Worm (Caenorhabditis elegans) whole organism, L4 larva: ENCODE data around the gene srlf-18.

Source experiments
- D1046.2 ChIP-seq: fragments of 200-800 bp; sonication (Bioruptor generic); IDR thresholded peaks from 2 replicates; pipeline ENCODE4 v1.3.6; 2022; ENCODE audit warnings: missing genetic modification characterization, missing compliant biosample characterization
- F37D6.2 ChIP-seq: sonication (generic microtip); optimal IDR thresholded peaks from 2 replicates; lab custom pipeline; 2016; ENCODE audit warnings: mild to moderate bottlenecking, missing genetic modification characterization, missing compliant biosample characterization
- F44E2.7 ChIP-seq: fragments of 200-800 bp; sonication (Bioruptor generic); IDR thresholded peaks from 2 replicates; pipeline ENCODE4 v2.1.2; 2022; ENCODE audit warnings: missing genetic modification characterization, missing compliant biosample characterization
- T20F7.1 ChIP-seq: fragments of 200-800 bp; sonication (Bioruptor generic); optimal IDR thresholded peaks from 2 replicates; lab custom pipeline; 2018; ENCODE audit warnings: mild to moderate bottlenecking, missing genetic modification characterization, missing compliant biosample characterization
- Y105C5A.15 ChIP-seq: fragments of 200-800 bp; sonication (Bioruptor generic); IDR thresholded peaks from 2 replicates; pipeline ENCODE4 v1.3.6; 2022; ENCODE audit warnings: missing genetic modification characterization, missing compliant biosample characterization
- Y75B8A.6 ChIP-seq: fragments of 200-800 bp; sonication (Bioruptor generic); IDR thresholded peaks from 2 replicates; pipeline ENCODE4 v1.3.6; 2022; ENCODE audit warnings: missing genetic modification reagents, missing genetic modification characterization, missing compliant biosample characterization
- ZK546.5 ChIP-seq, 2 experiments: sonication (generic microtip); optimal IDR thresholded peaks; 2 replicates each; lab custom pipeline; 2017; ENCODE audit warnings: missing biosample characterization in 2 of 2, missing genetic modification characterization in 2 of 2
- ama-1 ChIP-seq: fragments of 150-350 bp; optimal IDR thresholded peaks from 2 replicates; lab custom pipeline; 2014; ENCODE audit warnings: inconsistent platforms, mixed read lengths
- ceh-20 ChIP-seq: fragments of 200-800 bp; sonication (Bioruptor generic); IDR thresholded peaks from 2 replicates; pipeline ENCODE4 v1.3.6; 2022; ENCODE audit warnings: missing genetic modification reagents, missing genetic modification characterization, missing compliant biosample characterization
- ceh-28 ChIP-seq: fragments of 150-350 bp; optimal IDR thresholded peaks from 2 replicates; lab custom pipeline; 2014; ENCODE audit warnings: missing biosample characterization, missing genetic modification reagents, missing genetic modification characterization
- ceh-44 ChIP-seq: fragments of 200-800 bp; sonication (Bioruptor generic); IDR thresholded peaks from 2 replicates; pipeline ENCODE4 v1.3.6; 2022; ENCODE audit warnings: missing genetic modification reagents, missing genetic modification characterization, missing compliant biosample characterization
- ceh-62 ChIP-seq: sonication (generic microtip); optimal IDR thresholded peaks from 2 replicates; lab custom pipeline; 2017; ENCODE audit warnings: missing biosample characterization, missing genetic modification characterization
- ceh-82 ChIP-seq: sonication (generic microtip); optimal IDR thresholded peaks from 2 replicates; lab custom pipeline; 2017; ENCODE audit warnings: missing biosample characterization, missing genetic modification characterization
- cey-2 ChIP-seq: sonication (generic microtip); optimal IDR thresholded peaks from 3 replicates; lab custom pipeline; 2017; ENCODE audit warnings: missing genetic modification characterization, mild to moderate bottlenecking, missing compliant biosample characterization, antibody characterized with exemption, borderline replicate concordance; ENCODE audit not compliant: insufficient read depth
- ctbp-1 ChIP-seq: fragments of 200-800 bp; sonication (Bioruptor generic); IDR thresholded peaks from 2 replicates; pipeline ENCODE4 v1.3.6; 2022; ENCODE audit warnings: missing genetic modification reagents, missing genetic modification characterization, missing compliant biosample characterization
- daf-12 ChIP-seq: fragments of 150-350 bp; optimal IDR thresholded peaks from 2 replicates; lab custom pipeline; 2014; ENCODE audit warnings: missing biosample characterization, missing genetic modification reagents, missing genetic modification characterization
- daf-19 ChIP-seq: fragments of 200-800 bp; sonication (Bioruptor generic); conservative IDR thresholded peaks from 2 replicates; pipeline ENCODE4 v1.3.6; 2022; ENCODE audit warnings: missing genetic modification characterization, missing compliant biosample characterization
- daf-8 ChIP-seq: fragments of 200-800 bp; sonication (Bioruptor generic); IDR thresholded peaks from 2 replicates; pipeline ENCODE4 v1.3.6; 2022; ENCODE audit warnings: missing genetic modification characterization, missing compliant biosample characterization
- dpl-1 ChIP-seq: fragments of 150-350 bp; optimal IDR thresholded peaks from 2 replicates; lab custom pipeline; 2014; ENCODE audit warnings: missing biosample characterization, missing genetic modification reagents, missing genetic modification characterization
- duxl-1 ChIP-seq: sonication (generic microtip); optimal IDR thresholded peaks from 2 replicates; lab custom pipeline; 2016; ENCODE audit warnings: mild to moderate bottlenecking, missing genetic modification characterization, moderate library complexity, missing compliant biosample characterization; ENCODE audit not compliant: poor library complexity
- dve-1 ChIP-seq: sonication (generic microtip); optimal IDR thresholded peaks from 2 replicates; lab custom pipeline; 2017; ENCODE audit warnings: antibody characterized with exemption, mild to moderate bottlenecking, missing genetic modification characterization, missing compliant biosample characterization; ENCODE audit not compliant: insufficient read depth
- egl-43 ChIP-seq: fragments of 200-800 bp; sonication (Bioruptor generic); IDR thresholded peaks from 2 replicates; pipeline ENCODE4 v1.3.6; 2022; ENCODE audit warnings: missing genetic modification reagents, missing genetic modification characterization, missing compliant biosample characterization
- fos-1 ChIP-seq: fragments of 150-350 bp; optimal IDR thresholded peaks from 2 replicates; lab custom pipeline; 2014; ENCODE audit warnings: missing biosample characterization, missing genetic modification characterization
- lin-13 ChIP-seq: fragments of 150-350 bp; optimal IDR thresholded peaks from 2 replicates; lab custom pipeline; 2014; ENCODE audit warnings: missing biosample characterization, missing genetic modification reagents, missing genetic modification characterization
- lin-15B ChIP-seq: fragments of 150-350 bp; sonication (generic microtip); optimal IDR thresholded peaks from 3 replicates; lab custom pipeline; 2014; ENCODE audit warnings: missing biosample characterization, missing genetic modification characterization
- lin-39 ChIP-seq: fragments of 150-350 bp; optimal IDR thresholded peaks from 2 replicates; lab custom pipeline; 2014; ENCODE audit warnings: missing biosample characterization, missing genetic modification reagents, missing genetic modification characterization
- lir-3 ChIP-seq: sonication (generic microtip); optimal IDR thresholded peaks from 2 replicates; lab custom pipeline; 2016; ENCODE audit warnings: mild to moderate bottlenecking, missing genetic modification characterization, missing compliant biosample characterization
- mes-2 ChIP-seq: sonication (generic microtip); optimal IDR thresholded peaks from 2 replicates; lab custom pipeline; 2016; ENCODE audit warnings: missing genotype, mild to moderate bottlenecking, missing genetic modification characterization, missing compliant biosample characterization; ENCODE audit not compliant: poor library complexity, severe bottlenecking
- nhr-102 ChIP-seq: sonication (generic microtip); optimal IDR thresholded peaks from 2 replicates; lab custom pipeline; 2016; ENCODE audit warnings: mild to moderate bottlenecking, missing genetic modification characterization, moderate library complexity, missing compliant biosample characterization
- nhr-111 ChIP-seq: fragments of 200-800 bp; sonication (Bioruptor generic); optimal IDR thresholded peaks from 2 replicates; lab custom pipeline; 2018; ENCODE audit warnings: mild to moderate bottlenecking, missing genetic modification characterization, missing compliant biosample characterization
- nhr-237 ChIP-seq: sonication (generic microtip); optimal IDR thresholded peaks from 2 replicates; lab custom pipeline; 2017; ENCODE audit warnings: missing biosample characterization, missing genetic modification characterization
- nhr-25 ChIP-seq: sonication (generic microtip); optimal IDR thresholded peaks from 2 replicates; lab custom pipeline; 2017; ENCODE audit warnings: missing genetic modification characterization, mild to moderate bottlenecking, missing compliant biosample characterization, antibody characterized with exemption, moderate library complexity, borderline replicate concordance; ENCODE audit not compliant: insufficient read depth
- nhr-28 ChIP-seq: fragments of 150-350 bp; optimal IDR thresholded peaks from 2 replicates; lab custom pipeline; 2014; ENCODE audit warnings: missing biosample characterization, missing genetic modification characterization
- nhr-76 ChIP-seq: fragments of 150-350 bp; optimal IDR thresholded peaks from 2 replicates; lab custom pipeline; 2014; ENCODE audit warnings: missing biosample characterization, missing genetic modification characterization
- nhr-77 ChIP-seq: fragments of 150-350 bp; optimal IDR thresholded peaks from 2 replicates; lab custom pipeline; 2014; ENCODE audit warnings: missing biosample characterization, missing genetic modification characterization
- pha-4 ChIP-seq, 2 experiments: fragments of 150-350 bp in 1 of 2; fragments of 200-800 bp in 1 of 2; sonication (Bioruptor generic) in 1 of 2; IDR thresholded peaks in 1 of 2; optimal IDR thresholded peaks in 1 of 2; 2 replicates each; pipeline versions ENCODE4 v1.3.6 to Lab custom; 2014 to 2022; ENCODE audit warnings: missing genetic modification characterization in 2 of 2, missing genetic modification reagents in 2 of 2, missing biosample characterization in 1 of 2, missing compliant biosample characterization in 1 of 2
- rbr-2 ChIP-seq: sonication (generic microtip); optimal IDR thresholded peaks from 2 replicates; lab custom pipeline; 2016; ENCODE audit warnings: missing genotype, missing genetic modification characterization, missing compliant biosample characterization
- saeg-2 ChIP-seq: fragments of 200-800 bp; sonication (Bioruptor generic); IDR thresholded peaks from 2 replicates; pipeline ENCODE4 v1.3.6; 2022; ENCODE audit warnings: missing genetic modification reagents, missing genetic modification characterization, missing compliant biosample characterization
- set-16 ChIP-seq: fragments of 200-800 bp; sonication (Bioruptor generic); IDR thresholded peaks from 2 replicates; pipeline ENCODE4 v1.3.6; 2022; ENCODE audit warnings: missing genetic modification reagents, missing genetic modification characterization, missing compliant biosample characterization
- snpc-1.2 ChIP-seq: fragments of 200-800 bp; sonication (Bioruptor generic); IDR thresholded peaks from 2 replicates; pipeline ENCODE4 v1.3.6; 2022; ENCODE audit warnings: missing genetic modification reagents, missing genetic modification characterization, missing compliant biosample characterization
- spr-1 ChIP-seq: sonication (generic microtip); optimal IDR thresholded peaks from 2 replicates; lab custom pipeline; 2016; ENCODE audit warnings: mild to moderate bottlenecking, missing genetic modification characterization, missing compliant biosample characterization
- unc-130 ChIP-seq: sonication (generic microtip); optimal IDR thresholded peaks from 2 replicates; lab custom pipeline; 2016; ENCODE audit warnings: missing genetic modification reagents, missing genetic modification characterization, missing compliant biosample characterization
- unc-62 ChIP-seq, 3 experiments: fragments of 150-350 bp in 1 of 3; sonication (generic microtip); optimal IDR thresholded peaks in 2 of 3; peaks in 1 of 3; 1 replicate in 1 of 3; 2 replicates in 2 of 3; lab custom pipeline; 2014 to 2017; ENCODE audit warnings: missing biosample characterization in 3 of 3, missing genetic modification characterization in 3 of 3, missing genetic modification reagents in 3 of 3, missing genotype in 1 of 3
- vab-7 ChIP-seq: fragments of 200-800 bp; sonication (Bioruptor generic); IDR thresholded peaks from 2 replicates; pipeline ENCODE4 v1.3.6; 2022; ENCODE audit warnings: missing genetic modification reagents, missing genetic modification characterization, missing compliant biosample characterization
- zag-1 ChIP-seq: fragments of 150-350 bp; optimal IDR thresholded peaks from 2 replicates; lab custom pipeline; 2014; ENCODE audit warnings: missing biosample characterization, missing genetic modification characterization
- zfp-3 ChIP-seq: fragments of 200-800 bp; sonication (Bioruptor generic); conservative IDR thresholded peaks from 2 replicates; pipeline ENCODE4 v1.3.6; 2022; ENCODE audit warnings: missing genetic modification reagents, missing genetic modification characterization, missing compliant biosample characterization
- zip-11 ChIP-seq: fragments of 200-800 bp; sonication (Bioruptor generic); IDR thresholded peaks from 2 replicates; pipeline ENCODE4 v1.3.6; 2022; ENCODE audit warnings: missing genetic modification characterization, missing compliant biosample characterization
- zip-2 ChIP-seq: fragments of 150-350 bp; optimal IDR thresholded peaks from 2 replicates; lab custom pipeline; 2014; ENCODE audit warnings: missing biosample characterization, missing genetic modification characterization
- ztf-11 ChIP-seq: fragments of 150-350 bp; optimal IDR thresholded peaks from 2 replicates; lab custom pipeline; 2014; ENCODE audit warnings: missing biosample characterization, missing genetic modification characterization
- ztf-7 ChIP-seq: fragments of 150-350 bp; optimal IDR thresholded peaks from 2 replicates; lab custom pipeline; 2014; ENCODE audit warnings: missing biosample characterization, missing genetic modification characterization

Gene srlf-18

ce11 chrIV:11082789-11083235 is 18.5 kb downstream of the srlf-18 start (continued):
- TF ChIP-seq pha-4 (GFP tag; IDR thresholded peaks at IDR 0.05; lab: Robert Waterston, UW), result peak; percentile 82
- TF ChIP-seq pha-4 (tag; optimal IDR thresholded peaks at IDR 0.05; lab: Kevin White, UChicago), result no peak
- TF ChIP-seq F37D6.2 (tag; lab: Kevin White, UChicago), result peak; percentile 85
- TF ChIP-seq nhr-111 (GFP tag; lab: Kevin White, UChicago), result no peak
- peak; percentile 63 for TF ChIP-seq nhr-77 (tag; lab: Kevin White, UChicago)
- peak; percentile 38 for TF ChIP-seq nhr-237 (tag; lab: Kevin White, UChicago)
- peak; percentile 69 for TF ChIP-seq duxl-1 (tag; lab: Kevin White, UChicago)
- TF ChIP-seq lin-15B (tag; lab: Kevin White, UChicago), result no peak
- TF ChIP-seq ceh-20 (GFP tag; lab: Robert Waterston, UW), result peak; percentile 89
- TF ChIP-seq dpl-1 (GFP tag; lab: Kevin White, UChicago), result peak; percentile 65
- TF ChIP-seq F44E2.7 (GFP tag; lab: Robert Waterston, UW), result 0 out of 2 replicates have a peak, but pooled peaks have one; percentile 10
- peak; percentile 90 for TF ChIP-seq ceh-28
- no peak for TF ChIP-seq ZK546.5 (tag; optimal IDR thresholded peaks at IDR 0.05; lab: Kevin White, UChicago)
- TF ChIP-seq lin-13 (GFP tag; lab: Kevin White, UChicago), result peak; percentile 72
- TF ChIP-seq lin-39, result no peak
- no peak for TF ChIP-seq Y75B8A.6 (GFP tag; lab: Robert Waterston, UW)
- peak; percentile 71; the same call in 1 of the 2 replicates for TF ChIP-seq vab-7
- TF ChIP-seq fos-1, result no peak
- TF ChIP-seq nhr-76 (tag; lab: Kevin White, UChicago), result no peak
- TF ChIP-seq cey-2 (tag; lab: Kevin White, UChicago), result no peak
- TF ChIP-seq dve-1, result peak; percentile 92
- 0 out of 2 replicates have a peak, but pooled peaks have one; percentile 23 for TF ChIP-seq zfp-3 (GFP tag; lab: Robert Waterston, UW)
- no peak for TF ChIP-seq saeg-2 (GFP tag; lab: Robert Waterston, UW)
- TF ChIP-seq snpc-1.2 (GFP tag; lab: Robert Waterston, UW), result peak; percentile 38; the same call in 1 of the 2 replicates
- peak; percentile 86 for TF ChIP-seq ctbp-1 (GFP tag; lab: Robert Waterston, UW)
- peak; percentile 82 for TF ChIP-seq ztf-7 (tag; lab: Kevin White, UChicago)
- peak; percentile 67 for TF ChIP-seq mes-2 (tag; lab: Kevin White, UChicago)
- peak; percentile 13 for TF ChIP-seq daf-12
- peak; percentile 82; the same call in 1 of the 2 replicates for TF ChIP-seq daf-19
- peak; percentile 4 for TF ChIP-seq zip-2 (tag; lab: Kevin White, UChicago)
- no peak for TF ChIP-seq daf-8 (GFP tag; lab: Robert Waterston, UW)
- TF ChIP-seq unc-62 (GFP tag; optimal IDR thresholded peaks at IDR 0.05 in 1 of 2; lab: Kevin White, UChicago), result peak; percentile 21 to 100
- no peak for TF ChIP-seq unc-62 (tag; optimal IDR thresholded peaks at IDR 0.05; lab: Kevin White, UChicago)
- TF ChIP-seq D1046.2, result no peak
- peak; percentile 30 for TF ChIP-seq lir-3 (tag; lab: Kevin White, UChicago)
- peak; percentile 96 for TF ChIP-seq rbr-2
- peak; percentile 81 for TF ChIP-seq T20F7.1 (GFP tag; lab: Kevin White, UChicago)
- peak; percentile 91 for TF ChIP-seq ama-1
- TF ChIP-seq ztf-11 (tag; lab: Kevin White, UChicago), result no peak
- peak; percentile 91 for TF ChIP-seq egl-43 (GFP tag; lab: Robert Waterston, UW)
- 0 out of 2 replicates have a peak, but pooled peaks have one; percentile 24 for TF ChIP-seq ceh-44 (GFP tag; lab: Robert Waterston, UW)
- peak; percentile 88 for TF ChIP-seq nhr-28 (tag; lab: Kevin White, UChicago)
- TF ChIP-seq ceh-82, result no peak
- peak; percentile 74 for TF ChIP-seq zag-1 (tag; lab: Kevin White, UChicago)
- TF ChIP-seq nhr-25 (tag; lab: Kevin White, UChicago), result peak; percentile 92
- TF ChIP-seq Y105C5A.15 (GFP tag; lab: Robert Waterston, UW), result no peak
- no peak for TF ChIP-seq ceh-62 (tag; lab: Kevin White, UChicago)
- peak; percentile 28 for TF ChIP-seq unc-130
- peak; percentile 86 for TF ChIP-seq nhr-102 (tag; lab: Kevin White, UChicago)
- TF ChIP-seq zip-11 (GFP tag; lab: Robert Waterston, UW), result no peak
- peak; percentile 92 for TF ChIP-seq spr-1
- peak; percentile 78 for TF ChIP-seq set-16 (GFP tag; lab: Robert Waterston, UW)
